Worm (Caenorhabditis elegans): Measurements from ENCODE around the gene odr-8.

Gene odr-8

DNA sequence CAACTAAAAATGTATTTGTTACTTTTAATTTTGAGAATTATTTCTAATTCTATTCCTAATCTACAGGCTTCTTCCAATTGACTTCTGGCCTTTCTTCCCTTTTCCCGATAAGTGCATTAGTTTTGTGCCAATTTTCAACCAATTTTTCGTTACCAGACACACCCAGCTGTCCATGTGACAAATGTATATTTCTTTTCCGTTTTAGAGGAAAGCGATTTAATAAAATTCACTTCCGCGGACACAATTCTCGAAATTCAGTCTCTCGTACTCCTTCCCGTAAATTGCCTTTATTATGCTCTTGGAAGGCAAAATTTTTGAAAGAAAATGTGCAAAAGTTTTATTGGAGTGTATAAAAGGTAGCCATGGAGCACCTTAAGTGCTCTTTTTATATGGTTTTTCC lies 39.5 kb downstream of the odr-8 start:
- TF ChIP-seq ceh-82 (tag; optimal IDR thresholded peaks at IDR 0.05) (no peak), ceh-63 (GFP tag; optimal IDR thresholded peaks at IDR 0.05) (no peak), snu-23 (GFP tag; optimal IDR thresholded peaks at IDR 0.05) (no peak), mab-9 (GFP tag; IDR thresholded peaks at IDR 0.05) (0 out of 2 replicates have a peak, but pooled peaks have one; percentile 25), efl-1 (optimal IDR thresholded peaks at IDR 0.05) (peak in 1 of 2 experiments; percentile 12), efl-1 (GFP tag; optimal IDR thresholded peaks at IDR 0.05 in 1 of 2) (no peak), nhr-71 (tag; optimal IDR thresholded peaks at IDR 0.05) (peak; percentile 43), unc-30 (tag; optimal IDR thresholded peaks at IDR 0.05) (no peak), ceh-88 (GFP tag; IDR thresholded peaks at IDR 0.05) (no peak), ets-5 (GFP tag; IDR thresholded peaks at IDR 0.05) (no peak), nhr-90 (tag; optimal IDR thresholded peaks at IDR 0.05; ENCODE audit: poor library complexity) (no peak), irx-1 (tag; optimal IDR thresholded peaks at IDR 0.05) (no peak), lin-35 (GFP tag; optimal IDR thresholded peaks at IDR 0.05) (no peak), nhr-28 (tag; optimal IDR thresholded peaks at IDR 0.05) (no peak), zip-4 (GFP tag; optimal IDR thresholded peaks at IDR 0.05) (no peak), nhr-11 (tag; optimal IDR thresholded peaks at IDR 0.05) (no peak), fkh-8 (tag; optimal IDR thresholded peaks at IDR 0.05) (peak; percentile 79), efl-3 (GFP tag; optimal IDR thresholded peaks at IDR 0.05) (no peak), nhr-85 (tag) (no peak), dpl-1 (GFP tag; optimal IDR thresholded peaks at IDR 0.05) (no peak), fkh-10 (GFP tag; optimal IDR thresholded peaks at IDR 0.05) (no peak), unc-86 (tag; optimal IDR thresholded peaks at IDR 0.05) (no peak), isw-1 (GFP tag; IDR thresholded peaks at IDR 0.05) (no peak), mep-1 (tag; optimal IDR thresholded peaks at IDR 0.05) (peak; percentile 6), skn-1 (tag; optimal IDR thresholded peaks at IDR 0.05) (no peak), zag-1 (tag; optimal IDR thresholded peaks at IDR 0.05) (no peak), unc-130 (tag; optimal IDR thresholded peaks at IDR 0.05) (no peak), hlh-17 (GFP tag; optimal IDR thresholded peaks at IDR 0.05; ENCODE audit: borderline replicate concordance) (no peak), snpc-4 (tag; optimal IDR thresholded peaks at IDR 0.05) (no peak), nhr-77 (tag; optimal IDR thresholded peaks at IDR 0.05) (no peak), sup-37 (GFP tag; optimal IDR thresholded peaks at IDR 0.05) (no peak), lin-14 (GFP tag; optimal IDR thresholded peaks at IDR 0.05) (peak; percentile 67), nhr-20 (tag; optimal IDR thresholded peaks at IDR 0.05) (no peak), nhr-47 (tag; optimal IDR thresholded peaks at IDR 0.05) (peak; percentile 46), tlp-1 (tag; optimal IDR thresholded peaks at IDR 0.05) (no peak), aly-2 (tag; optimal IDR thresholded peaks at IDR 0.05) (no peak)

DNA sequence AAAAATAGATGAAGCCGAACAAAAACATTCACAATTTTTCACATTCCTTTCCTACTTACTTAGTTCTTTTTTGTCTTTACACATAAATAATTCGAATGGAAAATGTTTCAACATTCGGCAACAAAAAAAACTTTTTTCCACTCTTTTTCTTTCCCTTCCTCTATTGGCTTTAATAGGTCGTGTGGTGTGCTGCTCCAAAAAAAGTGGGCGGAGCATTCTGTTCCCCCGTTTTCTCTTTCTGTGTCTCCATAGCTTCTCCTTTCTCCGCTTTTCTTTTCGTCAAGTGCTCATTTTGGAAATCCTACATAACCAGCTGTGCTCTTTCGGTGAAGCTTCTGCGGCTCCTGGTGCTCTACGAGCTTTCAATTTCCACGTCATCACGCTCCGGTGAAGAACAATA lies 41.1 kb downstream of the odr-8 start, which contains the start of gene C01G5.25:
Gene C01G5.25, plus strand, starts transcription at position 250 of the 400 bp plus-strand sequence.
- TF ChIP-seq unc-86 (tag; optimal IDR thresholded peaks at IDR 0.05) (peak; percentile 56), swsn-7 (tag; optimal IDR thresholded peaks at IDR 0.05) (no peak), lin-15B (tag; optimal IDR thresholded peaks at IDR 0.05) (no peak), fkh-4 (tag; optimal IDR thresholded peaks at IDR 0.05; ENCODE audit: borderline replicate concordance) (no peak), fkh-10 (GFP tag; optimal IDR thresholded peaks at IDR 0.05) (no peak), sox-4 (tag; optimal IDR thresholded peaks at IDR 0.05) (no peak), nhr-77 (tag; optimal IDR thresholded peaks at IDR 0.05) (no peak), unc-130 (tag; optimal IDR thresholded peaks at IDR 0.05) (no peak), nhr-85 (tag) (no peak), mab-9 (GFP tag; IDR thresholded peaks at IDR 0.05) (no peak), C04F5.9 (tag; optimal IDR thresholded peaks at IDR 0.05) (no peak), mef-2 (tag; optimal IDR thresholded peaks at IDR 0.05) (no peak), ceh-90 (tag; optimal IDR thresholded peaks at IDR 0.05) (no peak), isw-1 (GFP tag; IDR thresholded peaks at IDR 0.05) (no peak), nhr-84 (tag; optimal IDR thresholded peaks at IDR 0.05) (no peak), xbp-1 (tag; optimal IDR thresholded peaks at IDR 0.05) (no peak), lin-13 (GFP tag; optimal IDR thresholded peaks at IDR 0.05) (no peak), nhr-47 (tag; optimal IDR thresholded peaks at IDR 0.05) (no peak), zag-1 (tag; optimal IDR thresholded peaks at IDR 0.05) (no peak), lin-35 (GFP tag; optimal IDR thresholded peaks at IDR 0.05) (no peak), elt-3 (tag; optimal IDR thresholded peaks at IDR 0.05) (no peak), ceh-8 (GFP tag; optimal IDR thresholded peaks at IDR 0.05) (no peak), efl-3 (GFP tag; optimal IDR thresholded peaks at IDR 0.05) (no peak), ceh-82 (tag; optimal IDR thresholded peaks at IDR 0.05) (peak in 1 of 3 experiments; percentile 23), C34B4.2 (tag; optimal IDR thresholded peaks at IDR 0.05) (no peak), hlh-4 (tag; optimal IDR thresholded peaks at IDR 0.05) (no peak), ces-1 (GFP tag; optimal IDR thresholded peaks at IDR 0.05) (no peak), fkh-8 (tag; optimal IDR thresholded peaks at IDR 0.05) (peak; percentile 2), pqm-1 (tag; optimal IDR thresholded peaks at IDR 0.05) (no peak), lir-3 (tag; optimal IDR thresholded peaks at IDR 0.05; ENCODE audit: poor library complexity) (no peak)
